Worm (Caenorhabditis elegans): Measurements from ENCODE around the gene rars-2.

Gene rars-2

DNA sequence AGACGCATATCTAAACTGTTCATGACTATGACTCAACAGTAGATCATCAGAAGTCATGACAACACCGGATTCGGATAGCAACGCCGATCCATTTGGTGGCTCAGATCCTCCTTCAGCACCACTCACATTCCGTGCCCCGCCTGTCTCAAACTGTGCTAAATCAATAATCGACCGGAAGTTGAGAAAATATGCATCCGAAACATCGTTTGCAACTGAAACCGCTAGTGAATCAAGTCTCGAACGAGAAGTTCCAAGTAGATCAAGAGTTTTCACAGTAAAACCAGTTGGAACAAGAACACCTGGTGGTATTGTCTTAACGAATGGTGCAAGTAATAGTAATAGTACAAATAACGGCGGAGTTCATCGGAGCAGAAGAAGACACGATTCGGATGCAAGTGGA lies 21.8 kb downstream of the rars-2 start:
- TF ChIP-seq lsy-2 (tag; optimal IDR thresholded peaks at IDR 0.05), result no peak
- TF ChIP-seq dpl-1 (GFP tag; optimal IDR thresholded peaks at IDR 0.05), result no peak
- no peak for TF ChIP-seq zip-4 (GFP tag; optimal IDR thresholded peaks at IDR 0.05)
- TF ChIP-seq sox-4 (tag; optimal IDR thresholded peaks at IDR 0.05), result no peak
- TF ChIP-seq sptf-1 (tag; optimal IDR thresholded peaks at IDR 0.05), result no peak
- TF ChIP-seq unc-130 (tag; optimal IDR thresholded peaks at IDR 0.05), result no peak
- no peak for TF ChIP-seq hlh-17 (GFP tag; optimal IDR thresholded peaks at IDR 0.05; ENCODE audit: borderline replicate concordance)
- no peak for TF ChIP-seq ama-1 (optimal IDR thresholded peaks at IDR 0.05)
- TF ChIP-seq nhr-47 (tag; optimal IDR thresholded peaks at IDR 0.05), result no peak
- no peak for TF ChIP-seq aha-1 (tag; optimal IDR thresholded peaks at IDR 0.05)
- TF ChIP-seq ceh-63 (GFP tag; optimal IDR thresholded peaks at IDR 0.05), result no peak
- no peak for TF ChIP-seq mab-9 (GFP tag; IDR thresholded peaks at IDR 0.05)
- TF ChIP-seq irx-1 (tag; optimal IDR thresholded peaks at IDR 0.05), result no peak
- no peak for TF ChIP-seq mep-1 (tag; optimal IDR thresholded peaks at IDR 0.05)
- TF ChIP-seq nhr-85 (tag), result no peak

DNA sequence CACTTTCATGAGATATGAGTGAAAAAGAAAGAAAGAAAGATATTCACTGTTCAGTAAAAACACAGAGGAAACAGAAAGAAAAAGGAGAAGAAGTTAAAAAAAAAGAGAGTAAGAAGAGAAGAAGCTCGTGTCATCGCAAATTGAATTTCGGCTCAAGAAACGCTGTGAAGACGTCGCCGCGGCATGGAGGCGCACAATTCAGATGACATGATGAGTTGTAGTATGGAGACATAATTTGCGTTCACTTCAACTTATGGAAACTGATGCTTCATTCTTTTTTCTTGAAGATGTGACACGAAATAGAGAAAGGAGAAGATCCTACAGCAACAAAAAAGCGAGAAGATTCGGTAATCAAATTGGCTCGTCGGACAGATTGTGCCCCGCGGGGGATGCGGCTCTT lies 23.0 kb downstream of the rars-2 start:
- TF ChIP-seq ces-1 (GFP tag; optimal IDR thresholded peaks at IDR 0.05) (peak; percentile 61), ceh-82 (tag; optimal IDR thresholded peaks at IDR 0.05) (no peak), ceh-63 (GFP tag; optimal IDR thresholded peaks at IDR 0.05) (no peak), elt-2 (tag; optimal IDR thresholded peaks at IDR 0.05) (no peak), efl-1 (optimal IDR thresholded peaks at IDR 0.05) (no peak), efl-1 (GFP tag; optimal IDR thresholded peaks at IDR 0.05 in 1 of 2) (peak in 1 of 2 experiments; percentile 43), dsc-1 (tag; optimal IDR thresholded peaks at IDR 0.05) (no peak), elt-3 (tag; optimal IDR thresholded peaks at IDR 0.05) (no peak), pax-3 (tag; optimal IDR thresholded peaks at IDR 0.05) (no peak), unc-86 (tag; optimal IDR thresholded peaks at IDR 0.05) (no peak), nhr-47 (tag; optimal IDR thresholded peaks at IDR 0.05) (peak; percentile 25), grh-1 (GFP tag; IDR thresholded peaks at IDR 0.05) (no peak), vab-15 (tag; optimal IDR thresholded peaks at IDR 0.05) (no peak), unc-62 (GFP tag; optimal IDR thresholded peaks at IDR 0.05) (no peak), nhr-71 (tag; optimal IDR thresholded peaks at IDR 0.05) (peak; percentile 23), lin-14 (GFP tag; optimal IDR thresholded peaks at IDR 0.05) (peak; percentile 81), snpc-4 (tag; optimal IDR thresholded peaks at IDR 0.05) (no peak), fkh-10 (GFP tag; optimal IDR thresholded peaks at IDR 0.05) (peak; percentile 89), lin-15B (tag; optimal IDR thresholded peaks at IDR 0.05) (no peak), unc-30 (tag; optimal IDR thresholded peaks at IDR 0.05) (no peak), egl-13 (tag; optimal IDR thresholded peaks at IDR 0.05) (no peak), zip-4 (GFP tag; optimal IDR thresholded peaks at IDR 0.05) (no peak)

DNA sequence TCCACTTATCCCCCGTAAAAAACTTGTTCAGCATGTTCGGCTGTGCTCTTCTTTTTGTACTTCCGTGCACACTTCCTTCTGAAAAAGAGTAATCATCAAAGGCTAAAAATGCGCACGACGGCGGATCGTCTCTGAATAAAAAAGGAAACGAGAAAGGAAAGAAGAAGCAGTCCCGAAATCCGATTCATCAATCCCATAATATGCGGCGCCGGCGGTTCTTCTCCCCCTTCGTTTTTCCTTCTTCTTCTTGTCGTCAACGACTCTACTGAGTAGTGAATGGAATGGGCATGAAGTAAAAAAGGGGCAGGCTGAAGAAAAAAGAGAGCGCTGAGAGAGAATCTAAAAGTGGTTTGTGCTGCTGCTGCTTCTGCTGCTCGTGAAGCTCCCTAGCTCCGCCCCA lies 24.1 kb downstream of the rars-2 start:
- peak; percentile 69 for TF ChIP-seq lin-14 (GFP tag; optimal IDR thresholded peaks at IDR 0.05)
- no peak for TF ChIP-seq nhr-237 (tag; optimal IDR thresholded peaks at IDR 0.05)
- TF ChIP-seq nhr-84 (tag; optimal IDR thresholded peaks at IDR 0.05), result no peak
- peak in 1 of 3 experiments; percentile 9 for TF ChIP-seq ceh-82 (tag; optimal IDR thresholded peaks at IDR 0.05)
- peak; percentile 94 for TF ChIP-seq fkh-10 (GFP tag; optimal IDR thresholded peaks at IDR 0.05)
- TF ChIP-seq isw-1 (GFP tag; IDR thresholded peaks at IDR 0.05), result no peak
- TF ChIP-seq grh-1 (GFP tag; IDR thresholded peaks at IDR 0.05), result no peak
- peak; percentile 5 for TF ChIP-seq egl-13 (tag; optimal IDR thresholded peaks at IDR 0.05)
- TF ChIP-seq fkh-4 (tag; optimal IDR thresholded peaks at IDR 0.05; ENCODE audit: borderline replicate concordance), result no peak

DNA sequence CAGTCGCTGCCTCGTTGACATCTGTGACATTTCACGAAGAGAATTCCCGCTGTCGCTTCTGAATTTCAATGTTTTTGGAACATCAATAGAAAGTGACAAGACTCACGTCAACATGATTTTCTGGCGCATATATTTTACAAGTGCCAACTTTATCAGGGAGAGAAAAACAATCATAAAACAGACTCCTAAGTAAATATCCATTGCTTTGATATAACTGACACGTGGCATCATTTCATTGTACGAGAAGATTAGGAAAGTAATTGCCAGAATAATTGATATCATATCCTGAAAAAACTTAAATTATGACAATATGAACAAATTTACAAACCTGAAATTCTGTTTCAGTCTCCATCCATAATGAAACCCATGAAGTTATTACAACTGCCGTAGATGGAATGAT lies 32.8 kb downstream of the rars-2 start:
- TF ChIP-seq nhr-90 (tag; optimal IDR thresholded peaks at IDR 0.05; ENCODE audit: poor library complexity) (no peak), ceh-88 (GFP tag; IDR thresholded peaks at IDR 0.05) (no peak), aly-2 (tag; optimal IDR thresholded peaks at IDR 0.05) (no peak), pax-3 (tag; optimal IDR thresholded peaks at IDR 0.05) (no peak), ces-1 (GFP tag; optimal IDR thresholded peaks at IDR 0.05) (no peak), nhr-28 (tag; optimal IDR thresholded peaks at IDR 0.05) (no peak), unc-30 (tag; optimal IDR thresholded peaks at IDR 0.05) (no peak), nhr-19 (GFP tag; conservative IDR thresholded peaks at IDR 0.05) (no peak), ceh-63 (GFP tag; optimal IDR thresholded peaks at IDR 0.05) (no peak), nhr-12 (tag; optimal IDR thresholded peaks at IDR 0.05) (no peak), elt-3 (tag; optimal IDR thresholded peaks at IDR 0.05) (no peak), hpl-2 (GFP tag; optimal IDR thresholded peaks at IDR 0.05) (no peak), zip-4 (GFP tag; optimal IDR thresholded peaks at IDR 0.05) (no peak), sox-4 (tag; optimal IDR thresholded peaks at IDR 0.05) (no peak), dpl-1 (GFP tag; optimal IDR thresholded peaks at IDR 0.05) (no peak), ama-1 (optimal IDR thresholded peaks at IDR 0.05) (no peak), ceh-82 (tag; optimal IDR thresholded peaks at IDR 0.05) (no peak), ets-5 (GFP tag; IDR thresholded peaks at IDR 0.05) (no peak)

Data from whole organism, L1 larva.